Fruit fly (Drosophila melanogaster): ENCODE results near the gene Root.

- TF ChIP-seq Sox14 (GFP tag; optimal IDR thresholded peaks at IDR 0.05) (no peak), CG8319 (GFP tag; optimal IDR thresholded peaks at IDR 0.05) (no peak), OdsH (GFP tag; optimal IDR thresholded peaks at IDR 0.05) (no peak), Hr38 (GFP tag; optimal IDR thresholded peaks at IDR 0.05) (no peak), CG10631 (GFP tag; optimal IDR thresholded peaks at IDR 0.05) (no peak), CG3032 (tag; optimal IDR thresholded peaks at IDR 0.05) (no peak), CG6276 (GFP tag; optimal IDR thresholded peaks at IDR 0.05) (no peak), CG11294 (GFP tag; IDR thresholded peaks at IDR 0.05) (no peak)
Observed at dm6 chr3R:24139646-24140130, 26.6 kb downstream of the Root start.

All from whole organism, prepupa.